Worm (Caenorhabditis elegans) whole organism, early embryonic: ENCODE data around the gene hog-1.
A peak's percentile ranks its signal among the peaks of the same experiment; 100 is the strongest.

ENCODE experiments used
- B0310.2 ChIP-seq: sonication (generic microtip); optimal IDR thresholded peaks from 2 replicates; lab custom pipeline; 2016; ENCODE audit warnings: mild to moderate bottlenecking, missing genetic modification characterization, missing compliant biosample characterization
- aly-1 ChIP-seq: sonication (generic microtip); optimal IDR thresholded peaks from 2 replicates; lab custom pipeline; 2016; ENCODE audit warnings: missing genetic modification characterization, missing compliant biosample characterization
- ama-1 ChIP-seq: fragments of 150-350 bp; optimal IDR thresholded peaks from 2 replicates; lab custom pipeline; 2014
- ceh-13 ChIP-seq: fragments of 200-800 bp; sonication (Bioruptor generic); optimal IDR thresholded peaks from 2 replicates; lab custom pipeline; 2018; ENCODE audit warnings: mild to moderate bottlenecking, missing genetic modification characterization, missing compliant biosample characterization
- ceh-36 ChIP-seq: sonication (generic microtip); optimal IDR thresholded peaks from 2 replicates; lab custom pipeline; 2016; ENCODE audit warnings: missing genetic modification characterization, inconsistent platforms, missing compliant biosample characterization
- ets-7 ChIP-seq: sonication (generic microtip); optimal IDR thresholded peaks from 2 replicates; lab custom pipeline; 2016; ENCODE audit warnings: missing genotype, missing genetic modification characterization, missing compliant biosample characterization
- flt-1 ChIP-seq: fragments of 200-800 bp; sonication (Bioruptor generic); IDR thresholded peaks from 2 replicates; pipeline ENCODE4 v1.3.6; 2022; ENCODE audit warnings: missing genetic modification characterization, missing compliant biosample characterization
- hmbx-1 ChIP-seq: sonication (generic microtip); optimal IDR thresholded peaks from 2 replicates; lab custom pipeline; 2016; ENCODE audit warnings: mild to moderate bottlenecking, missing genetic modification characterization, missing compliant biosample characterization
- hnd-1 ChIP-seq: sonication (generic microtip); optimal IDR thresholded peaks from 2 replicates; lab custom pipeline; 2016; ENCODE audit warnings: missing genetic modification characterization, missing compliant biosample characterization
- pes-1 ChIP-seq: fragments of 200-800 bp; sonication (Bioruptor generic); IDR thresholded peaks from 2 replicates; pipeline ENCODE4 v1.3.6; 2022; ENCODE audit warnings: missing genetic modification reagents, missing genetic modification characterization, missing compliant biosample characterization
- scrt-1 ChIP-seq: fragments of 200-800 bp; sonication (Bioruptor generic); IDR thresholded peaks from 2 replicates; pipeline ENCODE4 v1.3.6; 2022; ENCODE audit warnings: missing genetic modification characterization, missing compliant biosample characterization
- tbx-37 ChIP-seq: fragments of 200-800 bp; sonication (Bioruptor generic); conservative IDR thresholded peaks from 2 replicates; pipeline ENCODE4 v1.3.6; 2022; ENCODE audit warnings: missing genetic modification reagents, missing genetic modification characterization, missing compliant biosample characterization
- tra-4 ChIP-seq: sonication (generic microtip); optimal IDR thresholded peaks from 2 replicates; lab custom pipeline; 2017; ENCODE audit warnings: missing genetic modification characterization, missing compliant biosample characterization

ce11 chrX:5819702-5820470, 34.2 kb downstream of the hog-1 start:
- TF ChIP-seq ets-7 (tag; lab: Kevin White, UChicago) (no peak), pes-1 (GFP tag; lab: Robert Waterston, UW) (0 out of 2 replicates have a peak, but pooled peaks have one; percentile 26), ama-1 (no peak), tbx-37 (GFP tag; lab: Robert Waterston, UW) (no peak), scrt-1 (GFP tag; lab: Robert Waterston, UW) (no peak), ceh-36 (no peak), hmbx-1 (tag; lab: Kevin White, UChicago) (no peak), ceh-13 (GFP tag; lab: Kevin White, UChicago) (no peak), flt-1 (GFP tag; lab: Robert Waterston, UW) (no peak), aly-1 (tag; lab: Kevin White, UChicago) (no peak), hnd-1 (tag; lab: Kevin White, UChicago) (no peak), tra-4 (tag; lab: Kevin White, UChicago) (no peak), B0310.2 (tag; lab: Kevin White, UChicago) (no peak)
